Fruit fly (Drosophila melanogaster) S2 (cell line): Measurements from ENCODE around the gene Bet3.

ENCODE experiments used
- CG8478 ChIP-seq: fragments of >200 bp; optimal IDR thresholded peaks from 2 replicates; lab custom pipeline; 2018
- CTCF ChIP-seq, 2 experiments: fragments of >200 bp; optimal IDR thresholded peaks; 2 replicates each; lab custom pipeline; 2018

DNA sequence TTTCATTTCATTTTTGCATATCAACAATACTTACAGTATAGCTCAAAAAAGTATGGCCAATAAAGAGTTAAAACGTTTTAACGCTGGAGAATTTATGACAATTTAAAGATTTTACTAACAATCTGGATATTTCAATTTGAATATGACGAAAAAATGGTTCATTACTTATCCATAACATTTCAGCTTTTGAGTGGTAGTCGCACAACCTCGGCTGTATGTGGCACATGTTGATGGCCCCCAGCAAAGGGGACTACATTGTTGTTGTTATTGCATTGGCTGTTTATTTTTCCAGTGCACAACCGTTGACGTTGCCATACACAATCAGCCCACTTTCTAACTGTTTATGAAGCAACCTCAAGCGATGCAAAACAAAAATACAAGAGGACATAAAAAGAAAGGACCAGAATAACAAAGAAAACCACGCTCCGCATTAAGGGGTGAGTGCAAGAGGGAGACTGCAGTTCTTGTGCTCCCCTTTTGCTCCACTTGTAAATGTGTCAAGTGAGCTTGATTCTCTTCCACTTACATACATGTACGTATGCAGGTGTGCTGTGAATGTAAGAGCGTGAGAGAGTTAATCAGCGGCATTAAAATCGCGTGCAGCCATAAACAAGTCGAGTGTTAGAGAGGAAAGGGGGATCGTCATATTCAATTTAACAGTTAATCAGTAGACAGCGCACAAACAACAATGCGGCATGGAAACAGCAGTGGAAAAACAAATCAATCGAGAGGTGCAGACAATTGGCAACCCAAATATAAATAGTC, 21.8 kb downstream of the Bet3 start:
- TF ChIP-seq CTCF (optimal IDR thresholded peaks at IDR 0.05; lab: Kevin White, UChicago): no peak
- TF ChIP-seq CG8478: no peak
